Worm (Caenorhabditis elegans): ENCODE measurements around the gene fbxc-26.
"Not testable (repeated sequence)": the region's sequence is repeated elsewhere in the genome, so short reads cannot be mapped to it uniquely, and the experiment has no call there.

- not testable (repeated sequence) for TF ChIP-seq skn-1, nhr-23, nhr-11, ZK546.5, ceh-82 (tag; optimal IDR thresholded peaks at IDR 0.05)
Observed at ce11 chrII:1660888-1661287, 33.5 kb downstream of the fbxc-26 start, which contains the start of gene ZC204.13.
